Worm (Caenorhabditis elegans) whole organism, late embryonic: ENCODE results near the gene F14D12.1.

Source experiments
- C08G9.2 ChIP-seq: sonication (generic microtip); optimal IDR thresholded peaks from 2 replicates; lab custom pipeline; 2016; ENCODE audit warnings: mild to moderate bottlenecking, missing genetic modification characterization, moderate library complexity, missing compliant biosample characterization
- C38D4.7 ChIP-seq: fragments of 200-800 bp; sonication (Bioruptor generic); optimal IDR thresholded peaks from 2 replicates; lab custom pipeline; 2018; ENCODE audit warnings: mild to moderate bottlenecking, missing genetic modification characterization, moderate library complexity, missing compliant biosample characterization
- F13H6.1 ChIP-seq: sonication (generic microtip); optimal IDR thresholded peaks from 2 replicates; lab custom pipeline; 2016; ENCODE audit warnings: missing genetic modification characterization, missing compliant biosample characterization
- K02D7.2 ChIP-seq: sonication (generic microtip); optimal IDR thresholded peaks from 2 replicates; lab custom pipeline; 2017; ENCODE audit warnings: mild to moderate bottlenecking, missing genetic modification characterization, missing compliant biosample characterization
- K09A11.1 ChIP-seq: sonication (generic microtip); optimal IDR thresholded peaks from 2 replicates; lab custom pipeline; 2017; ENCODE audit warnings: antibody characterized with exemption, mild to moderate bottlenecking, missing genetic modification characterization, missing compliant biosample characterization; ENCODE audit not compliant: insufficient read depth
- ceh-14 ChIP-seq: sonication (generic microtip); optimal IDR thresholded peaks from 2 replicates; lab custom pipeline; 2016; ENCODE audit warnings: missing genotype, missing genetic modification characterization, missing compliant biosample characterization
- ceh-18 ChIP-seq: sonication (generic microtip); optimal IDR thresholded peaks from 2 replicates; lab custom pipeline; 2016; ENCODE audit warnings: missing genetic modification characterization, missing compliant biosample characterization
- ceh-19 ChIP-seq: fragments of 200-800 bp; sonication (Bioruptor generic); optimal IDR thresholded peaks from 2 replicates; lab custom pipeline; 2018; ENCODE audit warnings: mild to moderate bottlenecking, missing genetic modification characterization, missing compliant biosample characterization
- ceh-22 ChIP-seq: sonication (generic microtip); optimal IDR thresholded peaks from 2 replicates; lab custom pipeline; 2017; ENCODE audit warnings: missing biosample characterization, missing genetic modification characterization
- ceh-24 ChIP-seq: sonication (generic microtip); optimal IDR thresholded peaks from 2 replicates; lab custom pipeline; 2016; ENCODE audit warnings: mild to moderate bottlenecking, missing genetic modification characterization, missing compliant biosample characterization
- ceh-30 ChIP-seq: fragments of 150-350 bp; optimal IDR thresholded peaks from 2 replicates; lab custom pipeline; 2014; ENCODE audit warnings: missing biosample characterization, missing genetic modification characterization
- ceh-45 ChIP-seq: fragments of 200-800 bp; sonication (Bioruptor generic); IDR thresholded peaks from 2 replicates; pipeline ENCODE4 v1.3.6; 2022; ENCODE audit warnings: missing genetic modification reagents, missing genetic modification characterization, missing compliant biosample characterization
- ceh-48 ChIP-seq: sonication (generic microtip); optimal IDR thresholded peaks from 2 replicates; lab custom pipeline; 2016; ENCODE audit warnings: missing genetic modification characterization, inconsistent platforms, missing compliant biosample characterization
- ceh-6 ChIP-seq: fragments of 200-800 bp; sonication (Bioruptor generic); optimal IDR thresholded peaks from 2 replicates; lab custom pipeline; 2018; ENCODE audit warnings: mild to moderate bottlenecking, missing genetic modification characterization, missing compliant biosample characterization
- elt-4 ChIP-seq: sonication (generic microtip); optimal IDR thresholded peaks from 2 replicates; lab custom pipeline; 2016; ENCODE audit warnings: missing genetic modification characterization, missing compliant biosample characterization
- eyg-1 ChIP-seq: sonication (generic microtip); optimal IDR thresholded peaks from 2 replicates; lab custom pipeline; 2016; ENCODE audit warnings: missing genotype, missing genetic modification characterization, missing compliant biosample characterization
- fax-1 ChIP-seq: sonication (generic microtip); optimal IDR thresholded peaks from 2 replicates; lab custom pipeline; 2016; ENCODE audit warnings: missing genotype, missing genetic modification characterization, missing compliant biosample characterization
- fkh-10 ChIP-seq: fragments of 150-350 bp; optimal IDR thresholded peaks from 2 replicates; lab custom pipeline; 2014; ENCODE audit warnings: missing biosample characterization, missing genetic modification reagents, missing genetic modification characterization
- hlh-30 ChIP-seq: sonication (generic microtip); optimal IDR thresholded peaks from 2 replicates; lab custom pipeline; 2017; ENCODE audit warnings: antibody characterized with exemption, missing genetic modification characterization, missing compliant biosample characterization; ENCODE audit not compliant: insufficient read depth
- hlh-6 ChIP-seq: sonication (generic microtip); optimal IDR thresholded peaks from 2 replicates; lab custom pipeline; 2016; ENCODE audit warnings: missing genotype, missing genetic modification characterization, missing compliant biosample characterization
- hlh-8 ChIP-seq: sonication (generic microtip); optimal IDR thresholded peaks from 2 replicates; lab custom pipeline; 2016; ENCODE audit warnings: missing genotype, missing genetic modification characterization, missing compliant biosample characterization
- lim-6 ChIP-seq: sonication (generic microtip); optimal IDR thresholded peaks from 2 replicates; lab custom pipeline; 2016; ENCODE audit warnings: missing genetic modification characterization, missing compliant biosample characterization
- lin-11 ChIP-seq: fragments of 200-800 bp; sonication (Bioruptor generic); optimal IDR thresholded peaks from 2 replicates; lab custom pipeline; 2018; ENCODE audit warnings: mild to moderate bottlenecking, missing genetic modification characterization, missing compliant biosample characterization
- madf-2 ChIP-seq: sonication (generic microtip); optimal IDR thresholded peaks from 2 replicates; lab custom pipeline; 2017; ENCODE audit warnings: missing genetic modification characterization, missing compliant biosample characterization
- nfya-1 ChIP-seq: sonication (generic microtip); optimal IDR thresholded peaks from 2 replicates; lab custom pipeline; 2017; ENCODE audit warnings: missing genetic modification characterization, mild to moderate bottlenecking, missing compliant biosample characterization, antibody characterized with exemption, moderate library complexity
- nhr-11 ChIP-seq: fragments of 150-350 bp; optimal IDR thresholded peaks from 2 replicates; lab custom pipeline; 2014; ENCODE audit warnings: missing biosample characterization, missing genetic modification characterization
- nhr-232 ChIP-seq: sonication (generic microtip); optimal IDR thresholded peaks from 2 replicates; lab custom pipeline; 2016; ENCODE audit warnings: missing genetic modification characterization, missing compliant biosample characterization
- odd-2 ChIP-seq: sonication (generic microtip); optimal IDR thresholded peaks from 2 replicates; lab custom pipeline; 2017; ENCODE audit warnings: antibody characterized with exemption, mild to moderate bottlenecking, missing genetic modification characterization, missing compliant biosample characterization
- pat-9 ChIP-seq: fragments of 200-800 bp; sonication (Bioruptor generic); optimal IDR thresholded peaks from 2 replicates; lab custom pipeline; 2018; ENCODE audit warnings: mild to moderate bottlenecking, missing genetic modification characterization, moderate library complexity, missing compliant biosample characterization
- pax-1 ChIP-seq: fragments of 150-350 bp; optimal IDR thresholded peaks from 2 replicates; lab custom pipeline; 2014; ENCODE audit warnings: missing biosample characterization, missing genetic modification characterization
- pha-4 ChIP-seq: fragments of 150-350 bp; optimal IDR thresholded peaks from 2 replicates; lab custom pipeline; 2018; ENCODE audit warnings: missing biosample characterization, missing genetic modification reagents, missing genetic modification characterization
- pqm-1 ChIP-seq: sonication (generic microtip); optimal IDR thresholded peaks from 2 replicates; lab custom pipeline; 2016; ENCODE audit warnings: missing genetic modification characterization, missing compliant biosample characterization
- rnt-1 ChIP-seq: sonication (generic microtip); optimal IDR thresholded peaks from 2 replicates; lab custom pipeline; 2016; ENCODE audit warnings: missing genetic modification characterization, missing compliant biosample characterization
- sdc-2 ChIP-seq: sonication (generic microtip); optimal IDR thresholded peaks from 2 replicates; lab custom pipeline; 2016; ENCODE audit warnings: missing genotype, missing genetic modification characterization, missing compliant biosample characterization
- syd-9 ChIP-seq: sonication (generic microtip); optimal IDR thresholded peaks from 2 replicates; lab custom pipeline; 2016; ENCODE audit warnings: mild to moderate bottlenecking, missing genetic modification characterization, moderate library complexity, missing compliant biosample characterization
- tbx-2 ChIP-seq: sonication (generic microtip); optimal IDR thresholded peaks from 2 replicates; lab custom pipeline; 2016; ENCODE audit warnings: missing genetic modification characterization, missing compliant biosample characterization
- tbx-7 ChIP-seq: sonication (generic microtip); optimal IDR thresholded peaks from 2 replicates; lab custom pipeline; 2016; ENCODE audit warnings: missing genotype, missing genetic modification characterization, missing compliant biosample characterization
- ttx-3 ChIP-seq: sonication (generic microtip); optimal IDR thresholded peaks from 2 replicates; lab custom pipeline; 2016; ENCODE audit warnings: missing genetic modification reagents, missing genetic modification characterization, missing compliant biosample characterization
- unc-55 ChIP-seq: sonication (generic microtip); optimal IDR thresholded peaks from 2 replicates; lab custom pipeline; 2017; ENCODE audit warnings: missing biosample characterization, missing genetic modification reagents, missing genetic modification characterization
- zip-5 ChIP-seq: sonication (generic microtip); optimal IDR thresholded peaks from 2 replicates; lab custom pipeline; 2016; ENCODE audit warnings: missing genetic modification characterization, missing compliant biosample characterization

F14D12.1 gene

DNA sequence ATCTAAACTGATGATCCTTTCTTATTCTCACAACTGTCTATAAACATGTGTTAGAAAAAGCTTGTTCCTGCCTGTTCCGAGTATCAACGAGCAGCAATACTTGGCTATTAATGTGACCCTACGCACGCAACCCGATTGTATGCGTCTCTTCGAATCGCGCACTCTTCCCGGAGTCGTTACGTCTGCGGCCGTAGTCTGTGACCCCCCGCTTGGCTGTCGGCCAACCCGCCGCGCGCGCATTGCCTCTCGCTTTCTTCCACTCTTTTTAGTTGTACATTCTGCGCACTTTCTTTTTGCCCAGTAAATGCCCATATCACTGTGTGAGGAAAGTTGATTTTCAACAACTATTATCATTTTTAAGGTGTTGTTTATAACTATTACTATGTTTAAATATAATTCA, 11.7 kb upstream of the F14D12.1 start (continued):
- no peak for TF ChIP-seq ceh-45 (GFP tag; lab: Robert Waterston, UW)
- TF ChIP-seq ceh-22 = no peak
- no peak for TF ChIP-seq nhr-11 (tag; lab: Kevin White, UChicago)
- TF ChIP-seq ceh-18 (tag; lab: Kevin White, UChicago) = peak; percentile 49
- TF ChIP-seq K02D7.2 (tag; lab: Kevin White, UChicago) = no peak
- TF ChIP-seq madf-2 = no peak
- peak; percentile 65 for TF ChIP-seq sdc-2 (tag; lab: Kevin White, UChicago)
- TF ChIP-seq ceh-19 (GFP tag; lab: Kevin White, UChicago) = peak; percentile 35
- TF ChIP-seq F13H6.1 (tag; lab: Kevin White, UChicago) = no peak
- no peak for TF ChIP-seq ttx-3 (tag; lab: Kevin White, UChicago)
- TF ChIP-seq lim-6 (tag; lab: Kevin White, UChicago) = no peak
- no peak for TF ChIP-seq zip-5 (tag; lab: Kevin White, UChicago)
- no peak for TF ChIP-seq ceh-48 (tag; lab: Kevin White, UChicago)
- no peak for TF ChIP-seq C38D4.7
- TF ChIP-seq unc-55 (GFP tag; lab: Kevin White, UChicago) = no peak
- TF ChIP-seq hlh-30 = peak; percentile 10
- no peak for TF ChIP-seq ceh-6 (GFP tag; lab: Kevin White, UChicago)
- no peak for TF ChIP-seq nhr-232 (tag; lab: Kevin White, UChicago)
- peak; percentile 22 for TF ChIP-seq ceh-14 (tag; lab: Kevin White, UChicago)
- peak; percentile 40 for TF ChIP-seq hlh-6 (tag; lab: Kevin White, UChicago)
- TF ChIP-seq odd-2 (tag; lab: Kevin White, UChicago) = no peak
- TF ChIP-seq fkh-10 (GFP tag; lab: Kevin White, UChicago) = no peak
- TF ChIP-seq tbx-7 (tag; lab: Kevin White, UChicago) = peak; percentile 3
- no peak for TF ChIP-seq ceh-30
- no peak for TF ChIP-seq hlh-8 (tag; lab: Kevin White, UChicago)
- TF ChIP-seq C08G9.2 (tag; lab: Kevin White, UChicago) = no peak
- no peak for TF ChIP-seq elt-4 (tag; lab: Kevin White, UChicago)

- TF ChIP-seq ceh-18 (tag; lab: Kevin White, UChicago) = peak; percentile 40
- peak; percentile 36 for TF ChIP-seq unc-55 (GFP tag; lab: Kevin White, UChicago)
- TF ChIP-seq madf-2 = no peak
- peak; percentile 33 for TF ChIP-seq rnt-1 (tag; lab: Kevin White, UChicago)
- no peak for TF ChIP-seq fax-1 (tag; lab: Kevin White, UChicago)
- TF ChIP-seq pax-1 (tag; lab: Kevin White, UChicago) = no peak
Observed at ce11 chrX:5592517-5593183, 10.9 kb upstream of the F14D12.1 start, which contains the start of gene unc-97. unc-97 (plus strand) TSS chrX:5593133.

DNA sequence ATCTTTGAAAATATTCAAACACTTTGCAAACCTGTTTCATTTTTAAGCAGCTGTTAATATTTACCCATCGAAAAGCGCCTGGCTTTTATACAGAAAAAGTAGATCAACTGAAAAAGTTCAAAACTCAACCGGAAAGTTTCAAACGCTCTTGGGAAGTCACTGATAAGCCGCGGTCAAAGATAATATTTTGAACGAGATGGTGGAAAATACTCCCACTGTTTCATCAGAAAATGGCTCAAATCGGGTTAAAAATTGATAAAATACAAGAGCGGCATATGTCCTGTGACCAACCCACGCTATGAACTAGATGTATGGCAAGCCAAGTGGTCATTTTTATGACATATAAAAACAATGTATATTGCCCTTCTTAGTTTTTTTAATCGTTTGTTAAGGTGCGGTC, 4.3 kb upstream of the F14D12.1 start, which contains the start of gene sulp-2:
Gene sulp-2 (minus strand): TSS at position 107 of the 400 bp plus-strand sequence.
- TF ChIP-seq ceh-18 (tag; lab: Kevin White, UChicago) (no peak), nfya-1 (tag; lab: Kevin White, UChicago) (no peak), K09A11.1 (tag; lab: Kevin White, UChicago) (no peak)

DNA sequence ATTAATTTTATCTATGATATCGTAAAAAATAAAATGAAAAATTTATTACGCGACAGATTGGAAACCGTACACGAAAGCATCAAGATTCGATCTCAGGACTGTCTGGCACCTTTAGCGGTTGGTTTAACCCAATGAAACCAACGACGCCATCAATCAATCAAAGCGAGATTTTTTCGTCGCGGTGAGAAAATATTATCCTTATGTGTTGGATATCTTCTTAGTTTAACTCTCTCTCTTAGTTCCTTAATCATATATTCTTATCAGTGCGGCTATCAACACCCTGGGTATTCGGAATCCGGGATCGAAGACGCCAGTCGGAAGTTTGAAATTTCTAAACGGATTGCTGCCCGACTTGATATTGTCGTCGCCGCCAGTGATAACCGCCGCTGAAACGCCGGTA, 1.5 kb downstream of the F14D12.1 start:
- no peak for TF ChIP-seq pqm-1 (tag; lab: Kevin White, UChicago)
- TF ChIP-seq elt-4 (tag; lab: Kevin White, UChicago) = no peak

- TF ChIP-seq odd-2 (tag; lab: Kevin White, UChicago) (no peak), syd-9 (tag; lab: Kevin White, UChicago) (no peak), eyg-1 (tag; lab: Kevin White, UChicago) (no peak), K02D7.2 (tag; lab: Kevin White, UChicago) (no peak), lin-11 (tag; lab: Kevin White, UChicago) (no peak), unc-55 (GFP tag; lab: Kevin White, UChicago) (no peak), tbx-7 (tag; lab: Kevin White, UChicago) (no peak), ceh-48 (tag; lab: Kevin White, UChicago) (no peak), ceh-24 (no peak), ceh-22 (no peak), tbx-2 (tag; lab: Kevin White, UChicago) (no peak), pha-4 (tag; lab: Kevin White, UChicago) (no peak), pat-9 (tag; lab: Kevin White, UChicago) (no peak)
Observed at ce11 chrX:5611155-5611554, 7.6 kb downstream of the F14D12.1 start, which contains the start of gene octr-1. octr-1 (minus strand) TSS chrX:5611255.
